Worm (Caenorhabditis elegans) whole organism, L4 larva: Measurements from ENCODE around the gene ceh-40.

ENCODE experiments used
- D1046.2 ChIP-seq: fragments of 200-800 bp; sonication (Bioruptor generic); IDR thresholded peaks from 2 replicates; pipeline ENCODE4 v1.3.6; 2022; ENCODE audit warnings: missing genetic modification characterization, missing compliant biosample characterization
- F44E2.7 ChIP-seq: fragments of 200-800 bp; sonication (Bioruptor generic); IDR thresholded peaks from 2 replicates; pipeline ENCODE4 v2.1.2; 2022; ENCODE audit warnings: missing genetic modification characterization, missing compliant biosample characterization
- R02D3.7 ChIP-seq: fragments of 150-350 bp; sonication (generic microtip); optimal IDR thresholded peaks from 3 replicates; lab custom pipeline; 2014; ENCODE audit warnings: missing biosample characterization, missing genetic modification characterization
- T26A8.4 ChIP-seq: fragments of 200-800 bp; sonication (Bioruptor generic); IDR thresholded peaks from 2 replicates; pipeline ENCODE4 v1.3.6; 2022; ENCODE audit warnings: missing genetic modification characterization, missing compliant biosample characterization
- Y105C5A.15 ChIP-seq: fragments of 200-800 bp; sonication (Bioruptor generic); IDR thresholded peaks from 2 replicates; pipeline ENCODE4 v1.3.6; 2022; ENCODE audit warnings: missing genetic modification characterization, missing compliant biosample characterization
- Y48G9A.11 ChIP-seq: fragments of 200-800 bp; sonication (Bioruptor generic); IDR thresholded peaks from 2 replicates; pipeline ENCODE4 v1.3.6; 2022; ENCODE audit warnings: missing genetic modification reagents, missing genetic modification characterization, missing compliant biosample characterization
- ZK337.2 ChIP-seq: fragments of 200-800 bp; sonication (Bioruptor generic); IDR thresholded peaks from 2 replicates; pipeline ENCODE4 v1.3.6; 2022; ENCODE audit warnings: missing genetic modification reagents, missing genetic modification characterization, missing compliant biosample characterization
- aha-1 ChIP-seq: fragments of 150-350 bp; peaks from one replicate; lab custom pipeline; 2014; ENCODE audit warnings: missing biosample characterization, missing genetic modification characterization
- ceh-82 ChIP-seq: sonication (generic microtip); optimal IDR thresholded peaks from 2 replicates; lab custom pipeline; 2017; ENCODE audit warnings: missing biosample characterization, missing genetic modification characterization
- ces-1 ChIP-seq: fragments of 150-350 bp; sonication (generic microtip); optimal IDR thresholded peaks from 4 replicates; lab custom pipeline; 2014; ENCODE audit warnings: missing biosample characterization, missing genetic modification reagents, missing genetic modification characterization
- ctbp-1 ChIP-seq: fragments of 200-800 bp; sonication (Bioruptor generic); IDR thresholded peaks from 2 replicates; pipeline ENCODE4 v1.3.6; 2022; ENCODE audit warnings: missing genetic modification reagents, missing genetic modification characterization, missing compliant biosample characterization
- daf-19 ChIP-seq: fragments of 200-800 bp; sonication (Bioruptor generic); conservative IDR thresholded peaks from 2 replicates; pipeline ENCODE4 v1.3.6; 2022; ENCODE audit warnings: missing genetic modification characterization, missing compliant biosample characterization
- daf-8 ChIP-seq: fragments of 200-800 bp; sonication (Bioruptor generic); IDR thresholded peaks from 2 replicates; pipeline ENCODE4 v1.3.6; 2022; ENCODE audit warnings: missing genetic modification characterization, missing compliant biosample characterization
- dmd-8 ChIP-seq: fragments of 200-800 bp; sonication (Bioruptor generic); IDR thresholded peaks from 2 replicates; pipeline ENCODE4 v1.3.6; 2022; ENCODE audit warnings: missing genetic modification characterization, missing compliant biosample characterization
- dmd-9 ChIP-seq: fragments of 200-800 bp; sonication (Bioruptor generic); IDR thresholded peaks from 2 replicates; pipeline ENCODE4 v1.3.6; 2022; ENCODE audit warnings: missing genetic modification reagents, missing genetic modification characterization, missing compliant biosample characterization
- fos-1 ChIP-seq: fragments of 150-350 bp; optimal IDR thresholded peaks from 2 replicates; lab custom pipeline; 2014; ENCODE audit warnings: missing biosample characterization, missing genetic modification characterization
- hif-1 ChIP-seq, 2 experiments: sonication (generic microtip); optimal IDR thresholded peaks; 2 replicates each; lab custom pipeline; 2016 to 2017; ENCODE audit warnings: missing compliant biosample characterization in 2 of 2, missing genetic modification characterization in 2 of 2, missing genetic modification reagents in 2 of 2, missing genotype in 2 of 2, mild to moderate bottlenecking in 1 of 2
- hlh-30 ChIP-seq: sonication (generic microtip); optimal IDR thresholded peaks from 2 replicates; lab custom pipeline; 2017; ENCODE audit warnings: antibody characterized with exemption, mild to moderate bottlenecking, missing genetic modification characterization, missing compliant biosample characterization; ENCODE audit not compliant: insufficient read depth
- hmg-1.1 ChIP-seq: fragments of 200-800 bp; sonication (Bioruptor generic); IDR thresholded peaks from 2 replicates; pipeline ENCODE4 v1.3.6; 2022; ENCODE audit warnings: missing genetic modification reagents, missing genetic modification characterization, missing compliant biosample characterization
- jun-1 ChIP-seq: fragments of 150-350 bp; optimal IDR thresholded peaks from 2 replicates; lab custom pipeline; 2014; ENCODE audit warnings: missing biosample characterization, missing genetic modification reagents, missing genetic modification characterization
- lin-38 ChIP-seq: fragments of 200-800 bp; sonication (Bioruptor generic); IDR thresholded peaks from 2 replicates; pipeline ENCODE4 v1.3.6; 2022; ENCODE audit warnings: missing genetic modification reagents, missing genetic modification characterization, missing compliant biosample characterization
- lir-3 ChIP-seq: sonication (generic microtip); optimal IDR thresholded peaks from 2 replicates; lab custom pipeline; 2016; ENCODE audit warnings: mild to moderate bottlenecking, missing genetic modification characterization, missing compliant biosample characterization
- madf-5 ChIP-seq, 2 experiments: fragments of 200-800 bp; sonication (Bioruptor generic); IDR thresholded peaks; 2 replicates each; pipeline ENCODE4 v1.3.6; 2022; ENCODE audit warnings: missing compliant biosample characterization in 2 of 2, missing genetic modification characterization in 2 of 2
- madf-9 ChIP-seq: fragments of 200-800 bp; sonication (Bioruptor generic); conservative IDR thresholded peaks from 2 replicates; pipeline ENCODE4 v1.3.6; 2022; ENCODE audit warnings: missing genetic modification reagents, missing genetic modification characterization, missing compliant biosample characterization
- mep-1 ChIP-seq: fragments of 150-350 bp; sonication (generic microtip); optimal IDR thresholded peaks from 3 replicates; lab custom pipeline; 2014; ENCODE audit warnings: missing biosample characterization, missing genetic modification characterization
- mxl-3 ChIP-seq: fragments of 200-800 bp; sonication (Bioruptor generic); optimal IDR thresholded peaks from 2 replicates; lab custom pipeline; 2018; ENCODE audit warnings: mild to moderate bottlenecking, missing genetic modification characterization, missing compliant biosample characterization
- nhr-10 ChIP-seq: fragments of 150-350 bp; optimal IDR thresholded peaks from 2 replicates; lab custom pipeline; 2014; ENCODE audit warnings: missing biosample characterization, missing genetic modification characterization
- nhr-28 ChIP-seq: fragments of 150-350 bp; optimal IDR thresholded peaks from 2 replicates; lab custom pipeline; 2014; ENCODE audit warnings: missing biosample characterization, missing genetic modification characterization
- nhr-48 ChIP-seq: sonication (generic microtip); optimal IDR thresholded peaks from 2 replicates; lab custom pipeline; 2016; ENCODE audit warnings: mild to moderate bottlenecking, missing genetic modification characterization, missing compliant biosample characterization
- nhr-6 ChIP-seq: fragments of 150-350 bp; optimal IDR thresholded peaks from 2 replicates; lab custom pipeline; 2014; ENCODE audit warnings: missing biosample characterization, missing genetic modification characterization
- nhr-77 ChIP-seq: fragments of 150-350 bp; optimal IDR thresholded peaks from 2 replicates; lab custom pipeline; 2014; ENCODE audit warnings: missing biosample characterization, missing genetic modification characterization
- pqm-1 ChIP-seq: sonication (generic microtip); optimal IDR thresholded peaks from 2 replicates; lab custom pipeline; 2017; ENCODE audit warnings: missing biosample characterization, missing genetic modification characterization
- rbr-2 ChIP-seq: sonication (generic microtip); optimal IDR thresholded peaks from 2 replicates; lab custom pipeline; 2016; ENCODE audit warnings: missing genotype, missing genetic modification characterization, missing compliant biosample characterization
- saeg-2 ChIP-seq: fragments of 200-800 bp; sonication (Bioruptor generic); IDR thresholded peaks from 2 replicates; pipeline ENCODE4 v1.3.6; 2022; ENCODE audit warnings: missing genetic modification reagents, missing genetic modification characterization, missing compliant biosample characterization
- sdz-12 ChIP-seq: fragments of 200-800 bp; sonication (Bioruptor generic); optimal IDR thresholded peaks from 2 replicates; lab custom pipeline; 2018; ENCODE audit warnings: mild to moderate bottlenecking, missing genetic modification characterization, missing compliant biosample characterization
- snpc-4 ChIP-seq: fragments of 150-350 bp; optimal IDR thresholded peaks from 2 replicates; lab custom pipeline; 2014; ENCODE audit warnings: missing biosample characterization, missing genetic modification characterization
- unc-130 ChIP-seq: sonication (generic microtip); optimal IDR thresholded peaks from 2 replicates; lab custom pipeline; 2016; ENCODE audit warnings: missing genetic modification reagents, missing genetic modification characterization, missing compliant biosample characterization
- unc-62 ChIP-seq, 3 experiments: fragments of 150-350 bp in 1 of 3; sonication (generic microtip); optimal IDR thresholded peaks in 2 of 3; peaks in 1 of 3; 1 replicate in 1 of 3; 2 replicates in 2 of 3; lab custom pipeline; 2014 to 2017; ENCODE audit warnings: missing biosample characterization in 3 of 3, missing genetic modification characterization in 3 of 3, missing genetic modification reagents in 3 of 3, missing genotype in 1 of 3
- ztf-11 ChIP-seq: fragments of 150-350 bp; optimal IDR thresholded peaks from 2 replicates; lab custom pipeline; 2014; ENCODE audit warnings: missing biosample characterization, missing genetic modification characterization
- ztf-7 ChIP-seq: fragments of 150-350 bp; optimal IDR thresholded peaks from 2 replicates; lab custom pipeline; 2014; ENCODE audit warnings: missing biosample characterization, missing genetic modification characterization

The ceh-40 gene

DNA sequence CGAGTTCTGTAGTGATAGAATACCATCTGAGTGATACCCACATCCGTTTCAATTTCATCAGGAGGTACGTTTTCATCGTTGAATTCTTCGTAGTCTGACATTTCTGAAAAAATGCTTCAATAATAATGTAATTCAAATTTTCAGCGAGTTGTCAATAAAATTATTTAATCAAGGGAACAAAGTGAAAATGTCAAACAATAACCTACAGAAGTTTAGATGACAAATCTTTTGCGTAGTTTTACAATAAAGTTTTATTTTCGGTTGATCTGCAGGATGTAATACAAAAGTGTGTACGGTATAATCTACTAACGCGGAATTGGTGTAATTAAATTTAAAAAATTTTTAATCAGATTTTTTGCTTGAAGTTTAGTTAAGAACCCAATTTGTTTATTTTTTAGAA lies 32.3 kb downstream of the ceh-40 start, which contains the start of gene C04B4.5:
Gene C04B4.5 (minus strand): TSS at position 101 of the 400 bp plus-strand sequence.
- no peak for TF ChIP-seq ZK337.2 (GFP tag; lab: Robert Waterston, UW)
- TF ChIP-seq nhr-28: no peak
- no peak for TF ChIP-seq snpc-4 (tag; lab: Kevin White, UChicago)
- no peak for TF ChIP-seq D1046.2 (GFP tag; lab: Robert Waterston, UW)
- no peak for TF ChIP-seq unc-130 (GFP tag; lab: Kevin White, UChicago)
- no peak for TF ChIP-seq nhr-10 (tag; lab: Kevin White, UChicago)
- no peak for TF ChIP-seq pqm-1 (tag; lab: Kevin White, UChicago)
- no peak for TF ChIP-seq dmd-9 (GFP tag; lab: Robert Waterston, UW)
- no peak for TF ChIP-seq mep-1 (tag; lab: Kevin White, UChicago)
- TF ChIP-seq ztf-7: no peak
- no peak for TF ChIP-seq ztf-11
- TF ChIP-seq ces-1 (GFP tag; lab: Kevin White, UChicago): no peak
- TF ChIP-seq fos-1: no peak
- no peak for TF ChIP-seq R02D3.7 (tag; lab: Kevin White, UChicago)
- TF ChIP-seq madf-5 (GFP tag; IDR thresholded peaks at IDR 0.05; lab: Robert Waterston, UW): no peak
- TF ChIP-seq nhr-6: no peak
- TF ChIP-seq saeg-2 (GFP tag; lab: Robert Waterston, UW): no peak
- TF ChIP-seq jun-1: no peak
- no peak for TF ChIP-seq dmd-8 (GFP tag; lab: Robert Waterston, UW)

DNA sequence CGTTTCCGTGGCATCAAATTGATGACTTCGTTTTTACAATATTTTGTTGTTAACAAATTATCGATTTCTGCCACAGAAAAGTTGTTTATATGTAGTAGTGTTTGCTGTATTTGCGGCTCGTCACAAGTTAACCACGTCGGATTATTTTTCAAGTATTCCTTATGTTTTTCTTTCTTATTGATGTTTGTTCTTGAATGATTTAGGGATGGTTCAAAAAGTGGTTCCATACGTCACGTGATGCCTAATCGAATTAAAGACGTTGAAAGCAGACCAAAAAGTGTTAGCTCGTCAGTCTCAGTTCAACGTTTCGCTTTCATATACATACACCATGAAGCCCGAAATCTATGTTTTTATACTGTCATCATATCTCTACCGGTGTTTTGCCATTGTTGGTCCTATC lies 35.1 kb downstream of the ceh-40 start, which contains the start of gene lips-2:
Gene lips-2 (plus strand): TSS at position 301 of the 400 bp plus-strand sequence.
- no peak for TF ChIP-seq hmg-1.1
- no peak for TF ChIP-seq daf-8
- TF ChIP-seq F44E2.7: no peak
- no peak for TF ChIP-seq madf-9
- no peak for TF ChIP-seq hif-1 (tag; optimal IDR thresholded peaks at IDR 0.05; lab: Kevin White, UChicago)
- TF ChIP-seq hlh-30: no peak
- no peak for TF ChIP-seq rbr-2 (tag; lab: Kevin White, UChicago)
- no peak for TF ChIP-seq dmd-9 (GFP tag; lab: Robert Waterston, UW)
- TF ChIP-seq daf-19 (GFP tag; lab: Robert Waterston, UW): no peak
- TF ChIP-seq lir-3 (tag; lab: Kevin White, UChicago): no peak
- TF ChIP-seq nhr-77: no peak
- no peak for TF ChIP-seq nhr-48 (tag; lab: Kevin White, UChicago)
- TF ChIP-seq Y48G9A.11 (GFP tag; lab: Robert Waterston, UW): no peak
- no peak for TF ChIP-seq aha-1 (tag; lab: Kevin White, UChicago)

- TF ChIP-seq R02D3.7 (tag; lab: Kevin White, UChicago): no peak
- TF ChIP-seq aha-1 (tag; lab: Kevin White, UChicago): peak; percentile 63
- TF ChIP-seq unc-62 (GFP tag; optimal IDR thresholded peaks at IDR 0.05 in 1 of 2; lab: Kevin White, UChicago): peak in 1 of 2 experiments; percentile 91
- no peak for TF ChIP-seq unc-62 (tag; optimal IDR thresholded peaks at IDR 0.05; lab: Kevin White, UChicago)
Observed at ce11 chrX:12284161-12284560, 36.4 kb downstream of the ceh-40 start.

DNA sequence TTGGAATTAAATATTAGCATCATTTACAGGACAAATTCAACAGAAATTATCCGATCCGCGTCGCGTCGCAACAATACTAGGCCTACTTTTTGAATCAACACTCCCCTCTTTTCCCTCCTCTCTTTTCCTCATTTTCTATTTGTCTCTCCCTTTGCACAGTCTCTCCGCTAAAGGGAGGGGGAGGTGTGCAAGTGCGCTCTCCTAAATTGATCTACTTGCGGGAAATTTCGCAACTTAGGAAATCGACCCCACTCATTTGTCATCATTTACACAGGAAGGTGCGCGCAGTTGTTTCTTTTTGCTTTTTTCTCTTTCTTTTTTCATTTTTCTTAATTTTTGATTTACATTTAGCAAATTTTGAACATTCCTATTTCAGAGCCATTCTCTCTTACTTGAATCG lies 37.7 kb downstream of the ceh-40 start, which contains the start of gene C04B4.2:
Gene C04B4.2 (plus strand): TSS at position 371 of the 400 bp plus-strand sequence.
- no peak for TF ChIP-seq saeg-2 (GFP tag; lab: Robert Waterston, UW)
- no peak for TF ChIP-seq T26A8.4 (GFP tag; lab: Robert Waterston, UW)
- TF ChIP-seq lin-38 (GFP tag; lab: Robert Waterston, UW): no peak
- TF ChIP-seq sdz-12 (GFP tag; lab: Kevin White, UChicago): no peak
- TF ChIP-seq ctbp-1 (GFP tag; lab: Robert Waterston, UW): no peak
- TF ChIP-seq Y105C5A.15: no peak
- TF ChIP-seq ceh-82 (tag; lab: Kevin White, UChicago): no peak
- no peak for TF ChIP-seq mxl-3 (GFP tag; lab: Kevin White, UChicago)
- TF ChIP-seq ztf-11: no peak
- no peak for TF ChIP-seq lir-3 (tag; lab: Kevin White, UChicago)
- TF ChIP-seq, all 104 proteins: peak for 0
